Fruit fly (Drosophila melanogaster) whole organism: ENCODE data around the gene CG4757.

Source experiments
- CG8478 ChIP-seq: fragments of >200 bp; optimal IDR thresholded peaks from 2 replicates; lab custom pipeline; 2018; ENCODE audit warnings: inconsistent platforms
- Dll ChIP-seq: fragments of >200 bp; optimal IDR thresholded peaks from 2 replicates; lab custom pipeline; 2017
- EcR ChIP-seq, 2 experiments: fragments of >200 bp; optimal IDR thresholded peaks; 2 replicates each; lab custom pipeline; 2017; ENCODE audit warnings: missing biosample characterization in 2 of 2, missing genetic modification characterization in 2 of 2, missing genetic modification reagents in 2 of 2
- pan ChIP-seq: fragments of >200 bp; optimal IDR thresholded peaks from 2 replicates; lab custom pipeline; 2017

dm6 chr3R:11136877-11137276 is 24.1 kb upstream of the CG4757 start, which contains the start of gene mAcon2:
- TF ChIP-seq CG8478, result no peak
- no peak for TF ChIP-seq EcR (GFP tag; optimal IDR thresholded peaks at IDR 0.05; lab: Kevin White, UChicago)
- TF ChIP-seq Dll (lab: Kevin White, UChicago), result no peak
- no peak for TF ChIP-seq pan (lab: Kevin White, UChicago)
